Fruit fly (Drosophila melanogaster): ENCODE results near the gene CG5280.

Gene CG5280

DNA sequence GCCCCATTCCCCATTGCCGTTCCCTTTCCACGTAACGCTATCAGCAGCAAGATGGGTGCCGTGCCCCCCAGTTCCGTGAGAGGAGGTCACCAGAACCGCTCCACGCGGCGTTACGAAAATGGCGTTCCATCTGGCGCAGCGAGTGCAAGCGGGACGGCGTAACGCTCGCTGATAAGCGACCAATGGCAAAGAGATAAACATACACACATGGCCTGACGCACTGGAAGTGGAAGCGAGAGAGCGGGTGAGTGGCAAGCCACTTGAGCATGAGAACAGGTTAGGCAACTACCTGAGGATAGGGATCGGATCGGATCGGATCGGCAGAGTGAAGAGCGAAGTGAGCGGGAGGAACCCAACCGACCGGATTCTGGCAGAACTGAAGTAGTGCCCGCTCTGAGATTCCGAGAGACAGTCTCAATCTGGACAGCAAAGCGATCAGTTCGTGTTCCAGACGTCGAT lies 14.8 kb upstream of the CG5280 start, which contains the start of gene Doc3 (continued):
- TF ChIP-seq CG12942 (GFP tag; optimal IDR thresholded peaks at IDR 0.05) (no peak), CG4404 (GFP tag; IDR thresholded peaks at IDR 0.05) (no peak), Atf6 (GFP tag; IDR thresholded peaks at IDR 0.05) (no peak), ranshi (GFP tag; IDR thresholded peaks at IDR 0.05) (no peak), Hsf (GFP tag; optimal IDR thresholded peaks at IDR 0.05) (no peak), Fer2 (tag; optimal IDR thresholded peaks at IDR 0.05) (no peak), sens (GFP tag) (peak; percentile 69), lilli (GFP tag; optimal IDR thresholded peaks at IDR 0.05) (no peak), hkb (optimal IDR thresholded peaks at IDR 0.05) (no peak), hkb (GFP tag; IDR thresholded peaks at IDR 0.05) (no peak), Pdp1 (GFP tag; optimal IDR thresholded peaks at IDR 0.05) (peak in 1 of 2 experiments; percentile 74), ATbp (GFP tag; optimal IDR thresholded peaks at IDR 0.05) (no peak), CG8944 (GFP tag; optimal IDR thresholded peaks at IDR 0.05) (no peak), bowl (GFP tag; IDR thresholded peaks at IDR 0.05) (no peak), oc (tag; optimal IDR thresholded peaks at IDR 0.05) (peak; percentile 59), cwo (GFP tag; optimal IDR thresholded peaks at IDR 0.05) (no peak), CG13894 (tag; optimal IDR thresholded peaks at IDR 0.05) (no peak), tll (GFP tag; optimal IDR thresholded peaks at IDR 0.05) (no peak), CG7372 (GFP tag; IDR thresholded peaks at IDR 0.05) (no peak), rib (GFP tag; IDR thresholded peaks at IDR 0.05) (0 out of 2 replicates have a peak, but pooled peaks have one; percentile 36), ken (GFP tag; IDR thresholded peaks at IDR 0.05) (no peak), NfI (GFP tag; optimal IDR thresholded peaks at IDR 0.05) (no peak), luna (GFP tag; optimal IDR thresholded peaks at IDR 0.05) (no peak), Bgb (GFP tag; IDR thresholded peaks at IDR 0.05; ENCODE audit: partially characterized antibody) (peak; percentile 32; the same call in 1 of the 2 replicates), CG4328 (GFP tag; optimal IDR thresholded peaks at IDR 0.05) (no peak), CG14860 (GFP tag; IDR thresholded peaks at IDR 0.05; ENCODE audit: partially characterized antibody) (no peak), Ssrp (tag; optimal IDR thresholded peaks at IDR 0.05) (no peak), Dbx (GFP tag; IDR thresholded peaks at IDR 0.05) (no peak), CG3995 (GFP tag; optimal IDR thresholded peaks at IDR 0.05) (no peak), exex (tag; optimal IDR thresholded peaks at IDR 0.05) (no peak), CG16815 (GFP tag; optimal IDR thresholded peaks at IDR 0.05) (no peak), Dll (GFP tag; IDR thresholded peaks at IDR 0.05; ENCODE audit: partially characterized antibody) (0 out of 4 replicates have a peak, but pooled peaks have one; percentile 44), bab2 (GFP tag; optimal IDR thresholded peaks at IDR 0.05) (no peak), sob (GFP tag; IDR thresholded peaks at IDR 0.05) (no peak), CG5245 (GFP tag; optimal IDR thresholded peaks at IDR 0.05) (no peak), cas (GFP tag; IDR thresholded peaks at IDR 0.05) (no peak), tup (GFP tag; optimal IDR thresholded peaks at IDR 0.05) (no peak), E2f1 (GFP tag; IDR thresholded peaks at IDR 0.05) (no peak), Bteb2 (GFP tag; optimal IDR thresholded peaks at IDR 0.05) (no peak), CG17612 (GFP tag; IDR thresholded peaks at IDR 0.05) (no peak), CG18599 (GFP tag; optimal IDR thresholded peaks at IDR 0.05) (no peak), CG14441 (GFP tag; IDR thresholded peaks at IDR 0.05) (no peak), CG9932 (GFP tag; IDR thresholded peaks at IDR 0.05) (no peak), CG31388 (GFP tag; optimal IDR thresholded peaks at IDR 0.05) (no peak), vnd (GFP tag; IDR thresholded peaks at IDR 0.05; ENCODE audit: partially characterized antibody) (peak; percentile 50; the same call in 1 of the 3 replicates), CG31441 (GFP tag; IDR thresholded peaks at IDR 0.05) (no peak), CG4707 (GFP tag; optimal IDR thresholded peaks at IDR 0.05) (no peak), CG15269 (tag; optimal IDR thresholded peaks at IDR 0.05) (no peak), CG7839 (tag; optimal IDR thresholded peaks at IDR 0.05) (no peak), maf-S (GFP tag; optimal IDR thresholded peaks at IDR 0.05) (no peak), tio (GFP tag; optimal IDR thresholded peaks at IDR 0.05) (no peak)
